Worm (Caenorhabditis elegans): ENCODE data around the gene tag-123.

DNA sequence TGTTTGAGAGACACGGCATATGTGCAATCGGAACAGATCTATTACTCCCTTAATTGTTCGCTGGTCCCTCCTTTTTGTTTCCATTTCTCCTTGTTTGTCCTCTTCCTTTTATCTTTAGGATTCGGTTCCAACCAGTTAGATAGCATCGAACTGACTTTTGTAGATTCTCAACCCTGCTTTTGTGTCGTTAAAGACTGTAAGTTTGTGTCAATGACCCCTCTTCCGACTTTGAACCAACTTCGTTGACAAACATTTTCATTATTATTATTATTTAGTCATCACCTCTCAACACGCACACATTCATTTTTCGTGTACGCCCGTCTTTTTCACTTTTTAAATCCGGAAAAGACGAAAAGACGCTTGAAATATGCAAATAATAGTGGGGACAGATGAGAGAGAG is 24.3 kb upstream of the tag-123 start, which contains the start of gene F16F9.1:
- TF ChIP-seq ceh-13 (GFP tag; optimal IDR thresholded peaks at IDR 0.05): no peak
- TF ChIP-seq ceh-36 (tag; optimal IDR thresholded peaks at IDR 0.05): no peak
- no peak for TF ChIP-seq ama-1 (optimal IDR thresholded peaks at IDR 0.05)
- no peak for TF ChIP-seq hmg-4 (GFP tag; optimal IDR thresholded peaks at IDR 0.05)
- TF ChIP-seq ets-7 (tag; optimal IDR thresholded peaks at IDR 0.05): no peak
- TF ChIP-seq hnd-1 (tag; optimal IDR thresholded peaks at IDR 0.05): no peak

Data from whole organism, early embryonic.